Worm (Caenorhabditis elegans) whole organism, L4 larva: ENCODE measurements around the gene str-35.

Source experiments
- D1046.2 ChIP-seq: fragments of 200-800 bp; sonication (Bioruptor generic); IDR thresholded peaks from 2 replicates; pipeline ENCODE4 v1.3.6; 2022; ENCODE audit warnings: missing genetic modification characterization, missing compliant biosample characterization
- F26F4.8 ChIP-seq: fragments of 200-800 bp; sonication (Bioruptor generic); conservative IDR thresholded peaks from 2 replicates; pipeline ENCODE4 v1.3.6; 2022; ENCODE audit warnings: missing genetic modification characterization, missing compliant biosample characterization
- F49E8.2 ChIP-seq: sonication (generic microtip); optimal IDR thresholded peaks from 2 replicates; lab custom pipeline; 2016; ENCODE audit warnings: missing compliant biosample characterization, mild to moderate bottlenecking, missing genetic modification characterization, borderline replicate concordance
- T20F7.1 ChIP-seq: fragments of 200-800 bp; sonication (Bioruptor generic); optimal IDR thresholded peaks from 2 replicates; lab custom pipeline; 2018; ENCODE audit warnings: mild to moderate bottlenecking, missing genetic modification characterization, missing compliant biosample characterization
- T26A8.4 ChIP-seq: fragments of 200-800 bp; sonication (Bioruptor generic); IDR thresholded peaks from 2 replicates; pipeline ENCODE4 v1.3.6; 2022; ENCODE audit warnings: missing genetic modification characterization, missing compliant biosample characterization
- Y75B8A.6 ChIP-seq: fragments of 200-800 bp; sonication (Bioruptor generic); IDR thresholded peaks from 2 replicates; pipeline ENCODE4 v1.3.6; 2022; ENCODE audit warnings: missing genetic modification reagents, missing genetic modification characterization, missing compliant biosample characterization
- aha-1 ChIP-seq: fragments of 150-350 bp; peaks from one replicate; lab custom pipeline; 2014; ENCODE audit warnings: missing biosample characterization, missing genetic modification characterization
- ceh-20 ChIP-seq: fragments of 200-800 bp; sonication (Bioruptor generic); IDR thresholded peaks from 2 replicates; pipeline ENCODE4 v1.3.6; 2022; ENCODE audit warnings: missing genetic modification reagents, missing genetic modification characterization, missing compliant biosample characterization
- ceh-32 ChIP-seq: sonication (generic microtip); optimal IDR thresholded peaks from 2 replicates; lab custom pipeline; 2016; ENCODE audit warnings: mild to moderate bottlenecking, missing genetic modification characterization, missing compliant biosample characterization; ENCODE audit not compliant: poor library complexity
- ceh-62 ChIP-seq: sonication (generic microtip); optimal IDR thresholded peaks from 2 replicates; lab custom pipeline; 2017; ENCODE audit warnings: missing biosample characterization, missing genetic modification characterization
- dmd-6 ChIP-seq: fragments of 200-800 bp; sonication (Bioruptor generic); IDR thresholded peaks from 2 replicates; pipeline ENCODE4 v1.3.6; 2022; ENCODE audit warnings: missing genetic modification reagents, missing genetic modification characterization, missing compliant biosample characterization
- dmd-8 ChIP-seq: fragments of 200-800 bp; sonication (Bioruptor generic); IDR thresholded peaks from 2 replicates; pipeline ENCODE4 v1.3.6; 2022; ENCODE audit warnings: missing genetic modification characterization, missing compliant biosample characterization
- dve-1 ChIP-seq: sonication (generic microtip); optimal IDR thresholded peaks from 2 replicates; lab custom pipeline; 2017; ENCODE audit warnings: antibody characterized with exemption, mild to moderate bottlenecking, missing genetic modification characterization, missing compliant biosample characterization; ENCODE audit not compliant: insufficient read depth
- fkh-10 ChIP-seq: fragments of 150-350 bp; optimal IDR thresholded peaks from 2 replicates; lab custom pipeline; 2014; ENCODE audit warnings: missing biosample characterization, missing genetic modification reagents, missing genetic modification characterization
- hif-1 ChIP-seq, 2 experiments: sonication (generic microtip); optimal IDR thresholded peaks; 2 replicates each; lab custom pipeline; 2016 to 2017; ENCODE audit warnings: missing compliant biosample characterization in 2 of 2, missing genetic modification characterization in 2 of 2, missing genetic modification reagents in 2 of 2, missing genotype in 2 of 2, mild to moderate bottlenecking in 1 of 2
- hlh-11 ChIP-seq: fragments of 200-800 bp; sonication (Bioruptor generic); optimal IDR thresholded peaks from 2 replicates; lab custom pipeline; 2018; ENCODE audit warnings: mild to moderate bottlenecking, missing genetic modification characterization, missing compliant biosample characterization
- lin-13 ChIP-seq: fragments of 150-350 bp; optimal IDR thresholded peaks from 2 replicates; lab custom pipeline; 2014; ENCODE audit warnings: missing biosample characterization, missing genetic modification reagents, missing genetic modification characterization
- lin-38 ChIP-seq: fragments of 200-800 bp; sonication (Bioruptor generic); IDR thresholded peaks from 2 replicates; pipeline ENCODE4 v1.3.6; 2022; ENCODE audit warnings: missing genetic modification reagents, missing genetic modification characterization, missing compliant biosample characterization
- lin-39 ChIP-seq: fragments of 150-350 bp; optimal IDR thresholded peaks from 2 replicates; lab custom pipeline; 2014; ENCODE audit warnings: missing biosample characterization, missing genetic modification reagents, missing genetic modification characterization
- mdl-1 ChIP-seq, 2 experiments: fragments of 150-350 bp in 1 of 2; sonication (generic microtip) in 1 of 2; optimal IDR thresholded peaks; 2 replicates each; lab custom pipeline; 2014 to 2017; ENCODE audit warnings: missing biosample characterization in 2 of 2, missing genetic modification characterization in 2 of 2
- mdt-29 ChIP-seq: fragments of 200-800 bp; sonication (Bioruptor generic); IDR thresholded peaks from 2 replicates; pipeline ENCODE4 v1.3.6; 2022; ENCODE audit warnings: missing genetic modification reagents, missing genetic modification characterization, missing compliant biosample characterization
- mep-1 ChIP-seq: fragments of 150-350 bp; sonication (generic microtip); optimal IDR thresholded peaks from 3 replicates; lab custom pipeline; 2014; ENCODE audit warnings: missing biosample characterization, missing genetic modification characterization
- nhr-102 ChIP-seq: sonication (generic microtip); optimal IDR thresholded peaks from 2 replicates; lab custom pipeline; 2016; ENCODE audit warnings: mild to moderate bottlenecking, missing genetic modification characterization, moderate library complexity, missing compliant biosample characterization
- nhr-11 ChIP-seq: fragments of 150-350 bp; optimal IDR thresholded peaks from 2 replicates; lab custom pipeline; 2014; ENCODE audit warnings: missing biosample characterization, missing genetic modification characterization
- nhr-111 ChIP-seq: fragments of 200-800 bp; sonication (Bioruptor generic); optimal IDR thresholded peaks from 2 replicates; lab custom pipeline; 2018; ENCODE audit warnings: mild to moderate bottlenecking, missing genetic modification characterization, missing compliant biosample characterization
- nhr-28 ChIP-seq: fragments of 150-350 bp; optimal IDR thresholded peaks from 2 replicates; lab custom pipeline; 2014; ENCODE audit warnings: missing biosample characterization, missing genetic modification characterization
- nhr-42 ChIP-seq: fragments of 200-800 bp; sonication (Bioruptor generic); IDR thresholded peaks from 2 replicates; pipeline ENCODE4 v1.3.6; 2022; ENCODE audit warnings: missing genetic modification characterization, missing compliant biosample characterization
- nhr-76 ChIP-seq: fragments of 150-350 bp; optimal IDR thresholded peaks from 2 replicates; lab custom pipeline; 2014; ENCODE audit warnings: missing biosample characterization, missing genetic modification characterization
- pqm-1 ChIP-seq: sonication (generic microtip); optimal IDR thresholded peaks from 2 replicates; lab custom pipeline; 2017; ENCODE audit warnings: missing biosample characterization, missing genetic modification characterization
- sdz-12 ChIP-seq: fragments of 200-800 bp; sonication (Bioruptor generic); optimal IDR thresholded peaks from 2 replicates; lab custom pipeline; 2018; ENCODE audit warnings: mild to moderate bottlenecking, missing genetic modification characterization, missing compliant biosample characterization
- set-16 ChIP-seq: fragments of 200-800 bp; sonication (Bioruptor generic); IDR thresholded peaks from 2 replicates; pipeline ENCODE4 v1.3.6; 2022; ENCODE audit warnings: missing genetic modification reagents, missing genetic modification characterization, missing compliant biosample characterization
- skn-1 ChIP-seq: fragments of 150-350 bp; optimal IDR thresholded peaks from 2 replicates; lab custom pipeline; 2014; ENCODE audit warnings: missing biosample characterization, missing genetic modification characterization
- spr-1 ChIP-seq: sonication (generic microtip); optimal IDR thresholded peaks from 2 replicates; lab custom pipeline; 2016; ENCODE audit warnings: mild to moderate bottlenecking, missing genetic modification characterization, missing compliant biosample characterization
- spr-3 ChIP-seq: fragments of 200-800 bp; sonication (Bioruptor generic); optimal IDR thresholded peaks from 2 replicates; lab custom pipeline; 2018; ENCODE audit warnings: mild to moderate bottlenecking, missing genetic modification characterization, missing compliant biosample characterization
- tra-1 ChIP-seq: fragments of 200-800 bp; sonication (Bioruptor generic); IDR thresholded peaks from 2 replicates; pipeline ENCODE4 v1.3.6; 2022; ENCODE audit warnings: missing genetic modification reagents, missing genetic modification characterization, missing compliant biosample characterization
- unc-62 ChIP-seq, 3 experiments: fragments of 150-350 bp in 1 of 3; sonication (generic microtip); optimal IDR thresholded peaks in 2 of 3; peaks in 1 of 3; 1 replicate in 1 of 3; 2 replicates in 2 of 3; lab custom pipeline; 2014 to 2017; ENCODE audit warnings: missing biosample characterization in 3 of 3, missing genetic modification characterization in 3 of 3, missing genetic modification reagents in 3 of 3, missing genotype in 1 of 3
- vab-7 ChIP-seq: fragments of 200-800 bp; sonication (Bioruptor generic); IDR thresholded peaks from 2 replicates; pipeline ENCODE4 v1.3.6; 2022; ENCODE audit warnings: missing genetic modification reagents, missing genetic modification characterization, missing compliant biosample characterization
- zag-1 ChIP-seq: fragments of 150-350 bp; optimal IDR thresholded peaks from 2 replicates; lab custom pipeline; 2014; ENCODE audit warnings: missing biosample characterization, missing genetic modification characterization
- zfp-3 ChIP-seq: fragments of 200-800 bp; sonication (Bioruptor generic); conservative IDR thresholded peaks from 2 replicates; pipeline ENCODE4 v1.3.6; 2022; ENCODE audit warnings: missing genetic modification reagents, missing genetic modification characterization, missing compliant biosample characterization

The str-35 gene

ce11 chrV:4491273-4492094, 16.8 kb downstream of the str-35 start (continued):
- TF ChIP-seq mdt-29, result 0 out of 2 replicates have a peak, but pooled peaks have one; percentile 24
- TF ChIP-seq lin-13 (GFP tag; lab: Kevin White, UChicago), result no peak
- no peak for TF ChIP-seq mdl-1 (tag; optimal IDR thresholded peaks at IDR 0.05; lab: Kevin White, UChicago)

- TF ChIP-seq nhr-28 (peak; percentile 5), zfp-3 (GFP tag; lab: Robert Waterston, UW) (no peak), pqm-1 (tag; lab: Kevin White, UChicago) (peak; percentile 51), fkh-10 (GFP tag; lab: Kevin White, UChicago) (no peak), skn-1 (tag; lab: Kevin White, UChicago) (no peak), D1046.2 (GFP tag; lab: Robert Waterston, UW) (0 out of 2 replicates have a peak, but pooled peaks have one; percentile 29), ceh-20 (peak; percentile 83), nhr-111 (GFP tag; lab: Kevin White, UChicago) (no peak), T20F7.1 (GFP tag; lab: Kevin White, UChicago) (no peak), ceh-62 (tag; lab: Kevin White, UChicago) (no peak), tra-1 (GFP tag; lab: Robert Waterston, UW) (no peak), T26A8.4 (GFP tag; lab: Robert Waterston, UW) (no peak), nhr-42 (no peak), hlh-11 (tag; lab: Kevin White, UChicago) (peak; percentile 17), spr-1 (no peak), dve-1 (tag; lab: Kevin White, UChicago) (peak; percentile 25), F49E8.2 (no peak), dmd-6 (GFP tag; lab: Robert Waterston, UW) (peak; percentile 29; the same call in 1 of the 2 replicates), dmd-8 (GFP tag; lab: Robert Waterston, UW) (no peak), zag-1 (tag; lab: Kevin White, UChicago) (no peak), lin-39 (no peak), nhr-11 (tag; lab: Kevin White, UChicago) (no peak), set-16 (GFP tag; lab: Robert Waterston, UW) (peak; percentile 82), Y75B8A.6 (no peak), mdt-29 (no peak), F26F4.8 (GFP tag; lab: Robert Waterston, UW) (no peak), nhr-102 (tag; lab: Kevin White, UChicago) (no peak), unc-62 (GFP tag; optimal IDR thresholded peaks at IDR 0.05 in 1 of 2; lab: Kevin White, UChicago) (peak in 1 of 2 experiments; percentile 83), unc-62 (tag; optimal IDR thresholded peaks at IDR 0.05; lab: Kevin White, UChicago) (no peak), hif-1 (tag; optimal IDR thresholded peaks at IDR 0.05; lab: Kevin White, UChicago) (peak in 1 of 2 experiments; percentile 26), nhr-76 (tag; lab: Kevin White, UChicago) (no peak), mep-1 (peak; percentile 5), ceh-32 (tag; lab: Kevin White, UChicago) (no peak), vab-7 (GFP tag; lab: Robert Waterston, UW) (no peak), sdz-12 (GFP tag; lab: Kevin White, UChicago) (no peak), aha-1 (tag; lab: Kevin White, UChicago) (peak; percentile 29), lin-38 (GFP tag; lab: Robert Waterston, UW) (no peak), spr-3 (GFP tag; lab: Kevin White, UChicago) (no peak)
Observed at ce11 chrV:4495114-4495819, 20.6 kb downstream of the str-35 start.
